Fruit fly (Drosophila melanogaster) Kc167 (cell line): Measurements from ENCODE around the gene NTPase.

Experiments used
- Myc ChIP-seq: fragments of >200 bp; optimal IDR thresholded peaks from 2 replicates; lab custom pipeline; 2017; ENCODE audit warnings: missing external identifiers
- Sin3A ChIP-seq: fragments of >200 bp; optimal IDR thresholded peaks from 2 replicates; lab custom pipeline; 2018; ENCODE audit warnings: missing external identifiers
- h ChIP-seq: fragments of >200 bp; optimal IDR thresholded peaks from 3 replicates; lab custom pipeline; 2018; ENCODE audit warnings: missing external identifiers
- psq ChIP-seq: fragments of >200 bp; optimal IDR thresholded peaks from 2 replicates; lab custom pipeline; 2017; ENCODE audit warnings: missing external identifiers
- ttk ChIP-seq: sonication (Bioruptor generic); optimal IDR thresholded peaks from 2 replicates; lab custom pipeline; 2017; ENCODE audit warnings: missing external identifiers

dm6 chr2L:2883703-2884294 is 1.9 kb downstream of the NTPase start:
- TF ChIP-seq Sin3A (no peak), Myc (no peak), psq (lab: Kevin White, UChicago) (no peak), h (lab: Kevin White, UChicago) (no peak), ttk (lab: Kevin White, UChicago) (no peak)
